Worm (Caenorhabditis elegans): ENCODE results near the gene map-2.
"Not testable (repeated sequence)": the region's sequence is repeated elsewhere in the genome, so short reads cannot be mapped to it uniquely, and the experiment has no call there.

ce11 chrIV:16842873-16843272 lies 11.8 kb downstream of the map-2 start, which contains the start of gene Y116A8A.150:
- TF ChIP-seq flt-1 (GFP tag; IDR thresholded peaks at IDR 0.05); klf-2 (GFP tag; conservative IDR thresholded peaks at IDR 0.05); med-1 (GFP tag; optimal IDR thresholded peaks at IDR 0.05; ENCODE audit: insufficient read depth); ztf-29 (GFP tag; IDR thresholded peaks at IDR 0.05); ref-1 (GFP tag; conservative IDR thresholded peaks at IDR 0.05); tab-1 (GFP tag; IDR thresholded peaks at IDR 0.05): not testable (repeated sequence)
